Worm (Caenorhabditis elegans) whole organism, mixed stage, embryonic: ENCODE data around the gene pph-1.

ENCODE experiments used
- bed-3 ChIP-seq: fragments of 200-800 bp; sonication (Bioruptor generic); optimal IDR thresholded peaks from 3 replicates; lab custom pipeline; 2018; ENCODE audit warnings: mild to moderate bottlenecking, missing genetic modification characterization, moderate library complexity, missing compliant biosample characterization
- blmp-1 ChIP-seq: fragments of 150-350 bp; optimal IDR thresholded peaks from 2 replicates; lab custom pipeline; 2014; ENCODE audit warnings: missing biosample characterization, missing genetic modification characterization
- ceh-39 ChIP-seq: fragments of 150-350 bp; optimal IDR thresholded peaks from 2 replicates; lab custom pipeline; 2014; ENCODE audit warnings: missing biosample characterization, missing genetic modification characterization
- ceh-43 ChIP-seq: fragments of 200-800 bp; sonication (Bioruptor generic); optimal IDR thresholded peaks from 2 replicates; lab custom pipeline; 2018; ENCODE audit warnings: mild to moderate bottlenecking, missing genetic modification characterization, moderate library complexity, missing compliant biosample characterization
- ceh-83 ChIP-seq: fragments of 200-800 bp; sonication (Bioruptor generic); optimal IDR thresholded peaks from 2 replicates; lab custom pipeline; 2018; ENCODE audit warnings: mild to moderate bottlenecking, missing genetic modification characterization, missing compliant biosample characterization
- ces-1 ChIP-seq: fragments of 150-350 bp; optimal IDR thresholded peaks from 2 replicates; lab custom pipeline; 2014; ENCODE audit warnings: missing biosample characterization, missing genetic modification reagents, missing genetic modification characterization
- cnd-1 ChIP-seq: fragments of 200-800 bp; sonication (Bioruptor generic); optimal IDR thresholded peaks from 2 replicates; lab custom pipeline; 2018; ENCODE audit warnings: mild to moderate bottlenecking, missing genetic modification characterization, missing compliant biosample characterization
- drap-1 ChIP-seq: fragments of 200-800 bp; sonication (Bioruptor generic); optimal IDR thresholded peaks from 3 replicates; lab custom pipeline; 2018; ENCODE audit warnings: mild to moderate bottlenecking, missing genetic modification characterization, missing compliant biosample characterization
- elt-1 ChIP-seq: sonication (generic microtip); optimal IDR thresholded peaks from 2 replicates; lab custom pipeline; 2017; ENCODE audit warnings: missing genetic modification characterization, mild to moderate bottlenecking, missing compliant biosample characterization, antibody characterized with exemption, moderate library complexity, borderline replicate concordance; ENCODE audit not compliant: insufficient read depth
- elt-3 ChIP-seq: fragments of 150-350 bp; optimal IDR thresholded peaks from 2 replicates; lab custom pipeline; 2014; ENCODE audit warnings: missing biosample characterization, missing genetic modification characterization
- flh-1 ChIP-seq: fragments of 200-800 bp; sonication (Bioruptor generic); optimal IDR thresholded peaks from 2 replicates; lab custom pipeline; 2018; ENCODE audit warnings: mild to moderate bottlenecking, missing genetic modification characterization, moderate library complexity, missing compliant biosample characterization
- ham-2 ChIP-seq: fragments of 200-800 bp; sonication (Bioruptor generic); optimal IDR thresholded peaks from 2 replicates; lab custom pipeline; 2018; ENCODE audit warnings: mild to moderate bottlenecking, missing genetic modification characterization, missing compliant biosample characterization
- lin-13 ChIP-seq: fragments of 150-350 bp; optimal IDR thresholded peaks from 2 replicates; lab custom pipeline; 2014; ENCODE audit warnings: missing biosample characterization, missing genetic modification characterization
- lin-32 ChIP-seq: fragments of 200-800 bp; sonication (Bioruptor generic); optimal IDR thresholded peaks from 2 replicates; lab custom pipeline; 2018; ENCODE audit warnings: mild to moderate bottlenecking, missing genetic modification characterization, missing compliant biosample characterization
- lsy-2 ChIP-seq: fragments of 150-350 bp; optimal IDR thresholded peaks from 2 replicates; lab custom pipeline; 2014; ENCODE audit warnings: missing biosample characterization, missing genetic modification characterization
- mab-5 ChIP-seq: fragments of 150-350 bp; optimal IDR thresholded peaks from 2 replicates; lab custom pipeline; 2014; ENCODE audit warnings: missing biosample characterization, missing genetic modification characterization
- mep-1 ChIP-seq: fragments of 150-350 bp; optimal IDR thresholded peaks from 2 replicates; lab custom pipeline; 2017; ENCODE audit warnings: missing biosample characterization, missing genetic modification reagents, missing genetic modification characterization, inconsistent platforms
- mls-2 ChIP-seq: sonication (generic microtip); optimal IDR thresholded peaks from 2 replicates; lab custom pipeline; 2016; ENCODE audit warnings: mild to moderate bottlenecking, missing genetic modification characterization, moderate library complexity, missing compliant biosample characterization
- nhr-2 ChIP-seq: fragments of 150-350 bp; optimal IDR thresholded peaks from 2 replicates; lab custom pipeline; 2014; ENCODE audit warnings: missing biosample characterization, missing genetic modification characterization
- nhr-237 ChIP-seq: fragments of 150-350 bp; optimal IDR thresholded peaks from 2 replicates; lab custom pipeline; 2014; ENCODE audit warnings: missing biosample characterization, missing genetic modification characterization
- nhr-28 ChIP-seq: fragments of 150-350 bp; optimal IDR thresholded peaks from 2 replicates; lab custom pipeline; 2014; ENCODE audit warnings: missing biosample characterization, missing genetic modification characterization
- nhr-76 ChIP-seq: sonication (generic microtip); optimal IDR thresholded peaks from 2 replicates; lab custom pipeline; 2017; ENCODE audit warnings: missing biosample characterization, missing genetic modification characterization
- sem-2 ChIP-seq: fragments of 200-800 bp; sonication (Bioruptor generic); optimal IDR thresholded peaks from 2 replicates; lab custom pipeline; 2018; ENCODE audit warnings: mild to moderate bottlenecking, missing genetic modification characterization, missing compliant biosample characterization
- snpc-4 ChIP-seq: fragments of 150-350 bp; optimal IDR thresholded peaks from 2 replicates; lab custom pipeline; 2014; ENCODE audit warnings: missing biosample characterization, missing genetic modification characterization
- sptf-1 ChIP-seq: sonication (generic microtip); optimal IDR thresholded peaks from 2 replicates; lab custom pipeline; 2017; ENCODE audit warnings: mild to moderate bottlenecking, missing genetic modification characterization, moderate library complexity, missing compliant biosample characterization
- tbx-8 ChIP-seq: fragments of 200-800 bp; sonication (Bioruptor generic); optimal IDR thresholded peaks from 2 replicates; lab custom pipeline; 2018; ENCODE audit warnings: mild to moderate bottlenecking, missing genetic modification characterization, moderate library complexity, missing compliant biosample characterization
- unc-120 ChIP-seq: sonication (generic microtip); optimal IDR thresholded peaks from 2 replicates; lab custom pipeline; 2017; ENCODE audit warnings: missing genetic modification characterization, missing compliant biosample characterization; ENCODE audit not compliant: poor library complexity, severe bottlenecking
- unc-39 ChIP-seq: fragments of 150-350 bp; optimal IDR thresholded peaks from 2 replicates; lab custom pipeline; 2014; ENCODE audit warnings: missing biosample characterization, missing genetic modification characterization
- unc-62 ChIP-seq: fragments of 150-350 bp; optimal IDR thresholded peaks from 2 replicates; lab custom pipeline; 2014; ENCODE audit warnings: missing biosample characterization, missing genetic modification reagents, missing genetic modification characterization
- zip-8 ChIP-seq: fragments of 150-350 bp; optimal IDR thresholded peaks from 2 replicates; lab custom pipeline; 2014; ENCODE audit warnings: missing biosample characterization, missing genetic modification characterization
- ztf-11 ChIP-seq: fragments of 150-350 bp; optimal IDR thresholded peaks from 2 replicates; lab custom pipeline; 2014; ENCODE audit warnings: missing biosample characterization, missing genetic modification characterization

pph-1 gene

ce11 chrV:10679080-10679479 lies 23.3 kb upstream of the pph-1 start:
- peak; percentile 23 for TF ChIP-seq ham-2 (GFP tag; lab: Kevin White, UChicago)
- no peak for TF ChIP-seq nhr-237

- TF ChIP-seq sptf-1 (tag; lab: Kevin White, UChicago) (no peak), ces-1 (peak; percentile 68), elt-3 (no peak), nhr-28 (no peak), lsy-2 (peak; percentile 83), elt-1 (tag; lab: Kevin White, UChicago) (no peak)
- TF ChIP-seq, all 35 proteins: peak for 2
Measured at ce11 chrV:10679990-10680602, 22.3 kb upstream of the pph-1 start.

ce11 chrV:10681117-10681959 lies 21.0 kb upstream of the pph-1 start:
- TF ChIP-seq unc-120 (tag; lab: Kevin White, UChicago) (peak; percentile 67), nhr-28 (no peak), sptf-1 (tag; lab: Kevin White, UChicago) (no peak), elt-3 (no peak), lsy-2 (no peak), ceh-83 (GFP tag; lab: Kevin White, UChicago) (peak; percentile 65)
- TF ChIP-seq, all 35 proteins: peak for 2

ce11 chrV:10682122-10682521 lies 20.2 kb upstream of the pph-1 start, which contains the start of gene gsp-1:
gsp-1 (plus strand) TSS chrV:10682422.
- TF ChIP-seq nhr-2 (tag; lab: Kevin White, UChicago) (no peak), elt-3 (no peak), lsy-2 (no peak), lin-32 (no peak), mls-2 (tag; lab: Kevin White, UChicago) (no peak), nhr-237 (no peak), ztf-11 (tag; lab: Kevin White, UChicago) (no peak), drap-1 (GFP tag; lab: Kevin White, UChicago) (no peak), elt-1 (tag; lab: Kevin White, UChicago) (no peak), tbx-8 (GFP tag; lab: Kevin White, UChicago) (no peak), snpc-4 (no peak), ces-1 (no peak), mep-1 (tag; lab: Kevin White, UChicago) (no peak), ceh-83 (GFP tag; lab: Kevin White, UChicago) (no peak), flh-1 (GFP tag; lab: Kevin White, UChicago) (no peak), bed-3 (GFP tag; lab: Kevin White, UChicago) (no peak)

- TF ChIP-seq mep-1 (tag; lab: Kevin White, UChicago) (no peak), sem-2 (no peak)
Measured at ce11 chrV:10683458-10683857, 18.9 kb upstream of the pph-1 start.

ce11 chrV:10684748-10685147 lies 17.6 kb upstream of the pph-1 start:
- TF ChIP-seq zip-8 (tag; lab: Kevin White, UChicago) (no peak), blmp-1 (no peak), lin-13 (tag; lab: Kevin White, UChicago) (no peak), lsy-2 (no peak), snpc-4 (no peak), drap-1 (GFP tag; lab: Kevin White, UChicago) (no peak), cnd-1 (tag; lab: Kevin White, UChicago) (no peak), ham-2 (GFP tag; lab: Kevin White, UChicago) (no peak), unc-120 (tag; lab: Kevin White, UChicago) (no peak), mep-1 (tag; lab: Kevin White, UChicago) (no peak), mls-2 (tag; lab: Kevin White, UChicago) (no peak)

ce11 chrV:10687601-10688000 lies 14.7 kb upstream of the pph-1 start, which contains the start of gene F29F11.20:
F29F11.20 (plus strand) TSS chrV:10687901.
- no peak for TF ChIP-seq ces-1
- no peak for TF ChIP-seq ceh-39 (tag; lab: Kevin White, UChicago)
- TF ChIP-seq ceh-43 (GFP tag; lab: Kevin White, UChicago), result no peak
- TF ChIP-seq tbx-8 (GFP tag; lab: Kevin White, UChicago), result no peak
- TF ChIP-seq drap-1 (GFP tag; lab: Kevin White, UChicago), result no peak
- TF ChIP-seq blmp-1, result no peak
- TF ChIP-seq nhr-76 (tag; lab: Kevin White, UChicago), result no peak
- TF ChIP-seq mls-2 (tag; lab: Kevin White, UChicago), result no peak
- TF ChIP-seq bed-3 (GFP tag; lab: Kevin White, UChicago), result no peak
- no peak for TF ChIP-seq mab-5
- no peak for TF ChIP-seq nhr-28
- no peak for TF ChIP-seq elt-1 (tag; lab: Kevin White, UChicago)
- TF ChIP-seq unc-62 (GFP tag; lab: Kevin White, UChicago), result no peak
- no peak for TF ChIP-seq flh-1 (GFP tag; lab: Kevin White, UChicago)
- TF ChIP-seq elt-3, result no peak
- no peak for TF ChIP-seq nhr-237
- TF ChIP-seq unc-39 (tag; lab: Kevin White, UChicago), result no peak
